Fruit fly (Drosophila melanogaster): ENCODE results near the gene CG33230.

The CG33230 gene

DNA sequence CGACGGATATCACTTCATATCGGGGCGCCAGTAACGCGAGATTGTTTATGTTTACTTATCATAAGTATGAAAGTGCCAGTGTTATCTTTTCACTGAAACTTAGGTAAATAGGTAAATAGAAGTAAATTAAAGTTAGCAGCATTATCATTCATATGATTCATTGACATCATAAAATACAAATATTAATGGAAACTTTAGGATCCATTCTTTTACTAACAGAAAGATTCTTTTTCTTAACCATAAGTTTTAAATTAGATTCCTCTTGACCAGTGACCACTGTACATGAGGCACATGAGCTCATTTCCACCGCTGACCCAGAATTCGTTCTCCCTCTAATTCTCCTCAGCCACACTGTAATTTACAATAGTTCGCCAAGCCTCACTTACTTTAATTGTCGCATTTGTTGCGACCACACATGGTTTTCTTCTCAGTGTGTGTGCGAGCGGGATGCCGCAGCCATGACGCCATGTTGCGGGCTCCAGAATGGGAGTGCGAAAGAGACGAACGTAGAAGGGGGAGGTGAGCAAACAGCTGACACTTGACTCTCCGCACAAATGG, 39.7 kb upstream of the CG33230 start:
- no peak for TF ChIP-seq Hnf4 (GFP tag; optimal IDR thresholded peaks at IDR 0.05)
- TF ChIP-seq Hr83 (GFP tag; optimal IDR thresholded peaks at IDR 0.05; ENCODE audit: poor library complexity, severe bottlenecking) = no peak
- no peak for TF ChIP-seq Myc (optimal IDR thresholded peaks at IDR 0.05)
- TF ChIP-seq fru (GFP tag; optimal IDR thresholded peaks at IDR 0.05) = no peak
- no peak for TF ChIP-seq tai (GFP tag; optimal IDR thresholded peaks at IDR 0.05)
- TF ChIP-seq brk (GFP tag; optimal IDR thresholded peaks at IDR 0.05) = no peak
- TF ChIP-seq ey (GFP tag; optimal IDR thresholded peaks at IDR 0.05) = no peak
- TF ChIP-seq Rel (GFP tag; optimal IDR thresholded peaks at IDR 0.05) = no peak
- no peak for TF ChIP-seq Rel (tag; optimal IDR thresholded peaks at IDR 0.05)
- TF ChIP-seq lola (GFP tag; optimal IDR thresholded peaks at IDR 0.05) = no peak
- TF ChIP-seq HLH106 (tag; optimal IDR thresholded peaks at IDR 0.05) = no peak
- no peak for TF ChIP-seq foxo (GFP tag; optimal IDR thresholded peaks at IDR 0.05)
- no peak for TF ChIP-seq Abd-B (GFP tag; optimal IDR thresholded peaks at IDR 0.05)
- TF ChIP-seq pan (optimal IDR thresholded peaks at IDR 0.05) = no peak

DNA sequence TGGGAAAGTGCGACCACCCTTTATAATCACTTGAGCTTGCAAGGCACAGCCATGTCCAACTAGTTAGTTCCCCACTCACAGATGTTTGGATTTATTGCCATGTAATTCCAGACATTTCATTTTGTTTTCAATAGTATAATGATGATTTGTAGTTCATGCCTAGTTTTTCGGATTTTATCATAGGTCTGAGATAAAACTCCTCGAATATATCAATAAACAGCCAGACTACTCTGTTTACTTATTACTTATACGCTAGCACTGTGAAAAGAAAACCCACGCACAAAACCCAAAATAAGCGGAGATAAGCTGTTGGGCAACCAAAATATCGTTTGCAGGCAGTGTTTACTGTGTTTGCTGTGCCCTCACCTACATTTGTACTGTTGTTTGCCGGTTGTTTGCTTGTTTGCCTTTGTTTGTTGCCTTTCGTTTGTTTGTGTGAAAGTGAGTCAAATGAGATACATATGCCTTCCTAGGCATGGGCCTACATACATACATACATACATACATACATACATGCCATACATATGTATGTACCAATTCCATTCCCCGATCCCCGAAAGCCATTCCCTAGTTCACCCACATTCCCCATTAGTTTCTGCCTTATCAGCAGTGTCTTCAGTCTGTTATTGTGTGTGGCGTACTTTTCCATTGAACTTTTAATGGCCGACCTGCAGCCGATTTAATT, 38.9 kb upstream of the CG33230 start:
- TF ChIP-seq rgr (GFP tag; optimal IDR thresholded peaks at IDR 0.05) = no peak
- TF ChIP-seq OdsH (GFP tag; optimal IDR thresholded peaks at IDR 0.05) = peak; percentile 40
- TF ChIP-seq Myc (optimal IDR thresholded peaks at IDR 0.05) = no peak
- TF ChIP-seq br (GFP tag; optimal IDR thresholded peaks at IDR 0.05) = peak; percentile 38
- no peak for TF ChIP-seq Abd-B (GFP tag; optimal IDR thresholded peaks at IDR 0.05)
- peak; percentile 69 for TF ChIP-seq h (GFP tag; optimal IDR thresholded peaks at IDR 0.05)
- TF ChIP-seq foxo (GFP tag; optimal IDR thresholded peaks at IDR 0.05) = peak in 1 of 2 experiments; percentile 9
- peak; percentile 40 for TF ChIP-seq Sp1 (GFP tag; optimal IDR thresholded peaks at IDR 0.05)
- TF ChIP-seq woc (GFP tag; optimal IDR thresholded peaks at IDR 0.05) = no peak
- TF ChIP-seq ey (GFP tag; optimal IDR thresholded peaks at IDR 0.05) = peak; percentile 3
- no peak for TF ChIP-seq usp (GFP tag; optimal IDR thresholded peaks at IDR 0.05)
- TF ChIP-seq N (GFP tag; optimal IDR thresholded peaks at IDR 0.05) = no peak
- TF ChIP-seq fru (GFP tag; optimal IDR thresholded peaks at IDR 0.05) = peak; percentile 61
- TF ChIP-seq sv (GFP tag; optimal IDR thresholded peaks at IDR 0.05) = no peak
- peak; percentile 5 for TF ChIP-seq dmrt93B (GFP tag; optimal IDR thresholded peaks at IDR 0.05)
- no peak for TF ChIP-seq Dfd (GFP tag; optimal IDR thresholded peaks at IDR 0.05)
- peak; percentile 16 for TF ChIP-seq HLH106 (tag; optimal IDR thresholded peaks at IDR 0.05)
- no peak for TF ChIP-seq Hnf4 (GFP tag; optimal IDR thresholded peaks at IDR 0.05)
- no peak for TF ChIP-seq CG32264 (GFP tag; optimal IDR thresholded peaks at IDR 0.05)

DNA sequence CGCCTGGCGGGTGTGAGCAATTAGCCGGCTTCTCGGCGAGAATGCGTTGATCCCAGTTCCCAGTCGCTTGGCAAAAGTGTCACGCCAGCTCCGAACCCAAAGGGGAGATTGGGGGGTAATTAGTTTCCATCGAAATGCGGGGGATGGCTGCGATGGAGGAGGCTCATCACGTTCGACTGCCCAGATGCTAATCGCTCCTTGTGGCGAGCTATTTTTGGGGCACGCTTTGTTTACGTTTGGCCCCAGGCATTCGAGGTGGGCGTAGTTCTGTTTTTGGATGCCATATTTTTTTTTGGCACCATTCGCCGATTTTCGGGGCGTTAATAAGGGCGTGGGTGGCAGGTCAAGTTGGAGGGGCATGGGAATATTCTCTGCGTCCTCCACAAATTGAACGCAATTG, 38.0 kb upstream of the CG33230 start:
- TF ChIP-seq Hr78 (GFP tag; optimal IDR thresholded peaks at IDR 0.05) = no peak

DNA sequence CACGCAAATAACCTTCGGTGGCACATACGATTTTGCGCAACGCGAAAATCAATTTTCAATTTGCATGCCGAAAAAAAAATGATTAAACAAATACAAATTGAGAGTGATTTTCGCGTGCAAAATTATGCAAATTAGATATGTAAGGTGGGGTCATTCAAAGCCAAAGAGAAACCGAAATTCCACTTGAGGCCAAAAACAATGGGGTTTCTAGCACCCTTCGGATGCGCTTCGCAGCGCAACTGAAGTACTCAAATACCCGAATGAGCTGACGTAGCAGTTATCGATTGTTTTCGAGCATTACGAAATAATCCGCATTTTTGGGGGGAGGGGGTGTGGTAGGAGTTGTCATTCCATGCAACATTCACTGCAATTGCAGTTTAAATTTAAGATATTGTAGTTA, 37.4 kb upstream of the CG33230 start:
- no peak for TF ChIP-seq Hr83 (GFP tag; optimal IDR thresholded peaks at IDR 0.05; ENCODE audit: poor library complexity, severe bottlenecking)
- no peak for TF ChIP-seq sv (GFP tag; optimal IDR thresholded peaks at IDR 0.05)
- no peak for TF ChIP-seq Jra (GFP tag; optimal IDR thresholded peaks at IDR 0.05)
- no peak for TF ChIP-seq Hr78 (GFP tag; optimal IDR thresholded peaks at IDR 0.05)
- no peak for TF ChIP-seq ey (GFP tag; optimal IDR thresholded peaks at IDR 0.05)

DNA sequence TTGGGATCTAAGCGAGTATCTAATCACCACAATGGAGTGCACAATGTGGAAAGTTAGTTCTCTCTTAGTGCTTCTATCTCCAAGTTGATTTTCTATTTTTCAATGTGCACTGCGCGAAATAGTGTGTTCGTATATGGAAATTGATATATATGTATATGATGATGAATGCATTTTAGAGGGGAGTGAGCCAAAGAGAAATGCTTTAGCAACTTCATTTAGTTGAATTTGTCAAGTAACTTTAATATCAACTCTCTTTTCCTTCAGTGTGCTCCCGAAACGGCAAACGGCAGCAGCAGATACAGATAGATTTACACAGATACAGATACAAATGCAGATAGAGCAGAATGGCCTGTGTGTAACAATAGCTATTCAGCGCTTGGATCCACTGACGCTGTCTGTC, 34.2 kb upstream of the CG33230 start:
- TF ChIP-seq psq (GFP tag; optimal IDR thresholded peaks at IDR 0.05) = no peak
- no peak for TF ChIP-seq brk (GFP tag; optimal IDR thresholded peaks at IDR 0.05)
- TF ChIP-seq rgr (GFP tag; optimal IDR thresholded peaks at IDR 0.05) = peak; percentile 27
- TF ChIP-seq CG32264 (GFP tag; optimal IDR thresholded peaks at IDR 0.05) = no peak
- no peak for TF ChIP-seq Hr83 (GFP tag; optimal IDR thresholded peaks at IDR 0.05; ENCODE audit: poor library complexity, severe bottlenecking)
- TF ChIP-seq Mio (GFP tag; optimal IDR thresholded peaks at IDR 0.05) = no peak
- no peak for TF ChIP-seq Abd-B (GFP tag; optimal IDR thresholded peaks at IDR 0.05)
- no peak for TF ChIP-seq dmrt93B (GFP tag; optimal IDR thresholded peaks at IDR 0.05)
- TF ChIP-seq OdsH (GFP tag; optimal IDR thresholded peaks at IDR 0.05) = peak; percentile 15
- TF ChIP-seq br (GFP tag; optimal IDR thresholded peaks at IDR 0.05) = peak; percentile 8
- TF ChIP-seq usp (GFP tag; optimal IDR thresholded peaks at IDR 0.05) = no peak
- no peak for TF ChIP-seq Dfd (GFP tag; optimal IDR thresholded peaks at IDR 0.05)
- no peak for TF ChIP-seq CrebA (GFP tag; optimal IDR thresholded peaks at IDR 0.05; ENCODE audit: borderline replicate concordance)
- no peak for TF ChIP-seq Hr78 (GFP tag; optimal IDR thresholded peaks at IDR 0.05)
- TF ChIP-seq Rel (GFP tag; optimal IDR thresholded peaks at IDR 0.05) = no peak
- TF ChIP-seq Rel (tag; optimal IDR thresholded peaks at IDR 0.05) = no peak
- no peak for TF ChIP-seq Hnf4 (GFP tag; optimal IDR thresholded peaks at IDR 0.05)
- TF ChIP-seq CG9705 (GFP tag; optimal IDR thresholded peaks at IDR 0.05) = no peak
- TF ChIP-seq GATAd (GFP tag; optimal IDR thresholded peaks at IDR 0.05) = no peak
- TF ChIP-seq dl (GFP tag; optimal IDR thresholded peaks at IDR 0.05; ENCODE audit: insufficient read depth in 1 of 2, partially characterized antibody in 2 of 2) = no peak
- TF ChIP-seq woc (GFP tag; optimal IDR thresholded peaks at IDR 0.05) = no peak
- TF ChIP-seq sv (GFP tag; optimal IDR thresholded peaks at IDR 0.05) = no peak
- TF ChIP-seq N (GFP tag; optimal IDR thresholded peaks at IDR 0.05) = no peak
- peak; percentile 50 for TF ChIP-seq h (GFP tag; optimal IDR thresholded peaks at IDR 0.05)
- no peak for TF ChIP-seq lola (GFP tag; optimal IDR thresholded peaks at IDR 0.05)
- TF ChIP-seq pan (optimal IDR thresholded peaks at IDR 0.05) = no peak
- no peak for TF ChIP-seq Sp1 (GFP tag; optimal IDR thresholded peaks at IDR 0.05)
- TF ChIP-seq jim (GFP tag; optimal IDR thresholded peaks at IDR 0.05) = no peak
- TF ChIP-seq sage (GFP tag; optimal IDR thresholded peaks at IDR 0.05) = no peak
- no peak for TF ChIP-seq Jra (GFP tag; optimal IDR thresholded peaks at IDR 0.05)
- TF ChIP-seq Dif (GFP tag; optimal IDR thresholded peaks at IDR 0.05; ENCODE audit: partially characterized antibody) = no peak
- TF ChIP-seq fru (GFP tag; optimal IDR thresholded peaks at IDR 0.05) = peak; percentile 32

Data from whole organism, wandering third instar larva.